Worm (Caenorhabditis elegans): ENCODE measurements around the gene C36B7.1.

- TF ChIP-seq ctbp-1 (GFP tag; IDR thresholded peaks at IDR 0.05) (no peak), snpc-1.2 (GFP tag; IDR thresholded peaks at IDR 0.05) (no peak), unc-130 (GFP tag; optimal IDR thresholded peaks at IDR 0.05) (no peak), dve-1 (tag; optimal IDR thresholded peaks at IDR 0.05; ENCODE audit: insufficient read depth) (no peak), pqm-1 (tag; optimal IDR thresholded peaks at IDR 0.05) (no peak), daf-16 (GFP tag; optimal IDR thresholded peaks at IDR 0.05) (no peak), daf-16 (tag; optimal IDR thresholded peaks at IDR 0.05) (no peak), jun-1 (tag; optimal IDR thresholded peaks at IDR 0.05) (no peak), pha-4 (GFP tag; IDR thresholded peaks at IDR 0.05) (no peak), pha-4 (tag; optimal IDR thresholded peaks at IDR 0.05) (no peak), mxl-2 (GFP tag; conservative IDR thresholded peaks at IDR 0.05) (no peak)
These were observed 39.4 kb downstream of the C36B7.1 start for ce11 chrX:7151976-7152528.

Data from whole organism, L4 larva.